Worm (Caenorhabditis elegans) whole organism, L4 larva: ENCODE results near the gene T11F9.14.
A peak's percentile ranks its signal among the peaks of the same experiment; 100 is the strongest.
"Not testable (repeated sequence)": the region's sequence is repeated elsewhere in the genome, so short reads cannot be mapped to it uniquely, and the experiment has no call there.

Experiments
- D1046.2 ChIP-seq: fragments of 200-800 bp; sonication (Bioruptor generic); IDR thresholded peaks from 2 replicates; pipeline ENCODE4 v1.3.6; 2022; ENCODE audit warnings: missing genetic modification characterization, missing compliant biosample characterization
- F44E2.7 ChIP-seq: fragments of 200-800 bp; sonication (Bioruptor generic); IDR thresholded peaks from 2 replicates; pipeline ENCODE4 v2.1.2; 2022; ENCODE audit warnings: missing genetic modification characterization, missing compliant biosample characterization
- T20F7.1 ChIP-seq: fragments of 200-800 bp; sonication (Bioruptor generic); optimal IDR thresholded peaks from 2 replicates; lab custom pipeline; 2018; ENCODE audit warnings: mild to moderate bottlenecking, missing genetic modification characterization, missing compliant biosample characterization
- aha-1 ChIP-seq: fragments of 150-350 bp; peaks from one replicate; lab custom pipeline; 2014; ENCODE audit warnings: missing biosample characterization, missing genetic modification characterization
- attf-4 ChIP-seq: sonication (generic microtip); optimal IDR thresholded peaks from 3 replicates; lab custom pipeline; 2017; ENCODE audit warnings: missing biosample characterization, missing genetic modification characterization
- ceh-20 ChIP-seq: fragments of 200-800 bp; sonication (Bioruptor generic); IDR thresholded peaks from 2 replicates; pipeline ENCODE4 v1.3.6; 2022; ENCODE audit warnings: missing genetic modification reagents, missing genetic modification characterization, missing compliant biosample characterization
- ceh-44 ChIP-seq: fragments of 200-800 bp; sonication (Bioruptor generic); IDR thresholded peaks from 2 replicates; pipeline ENCODE4 v1.3.6; 2022; ENCODE audit warnings: missing genetic modification reagents, missing genetic modification characterization, missing compliant biosample characterization
- ceh-82 ChIP-seq: sonication (generic microtip); optimal IDR thresholded peaks from 2 replicates; lab custom pipeline; 2017; ENCODE audit warnings: missing biosample characterization, missing genetic modification characterization
- cey-2 ChIP-seq: sonication (generic microtip); optimal IDR thresholded peaks from 3 replicates; lab custom pipeline; 2017; ENCODE audit warnings: missing genetic modification characterization, mild to moderate bottlenecking, missing compliant biosample characterization, antibody characterized with exemption, borderline replicate concordance; ENCODE audit not compliant: insufficient read depth
- daf-19 ChIP-seq: fragments of 200-800 bp; sonication (Bioruptor generic); conservative IDR thresholded peaks from 2 replicates; pipeline ENCODE4 v1.3.6; 2022; ENCODE audit warnings: missing genetic modification characterization, missing compliant biosample characterization
- dmd-6 ChIP-seq: fragments of 200-800 bp; sonication (Bioruptor generic); IDR thresholded peaks from 2 replicates; pipeline ENCODE4 v1.3.6; 2022; ENCODE audit warnings: missing genetic modification reagents, missing genetic modification characterization, missing compliant biosample characterization
- dmd-8 ChIP-seq: fragments of 200-800 bp; sonication (Bioruptor generic); IDR thresholded peaks from 2 replicates; pipeline ENCODE4 v1.3.6; 2022; ENCODE audit warnings: missing genetic modification characterization, missing compliant biosample characterization
- egl-27 ChIP-seq: sonication (generic microtip); optimal IDR thresholded peaks from 3 replicates; lab custom pipeline; 2017; ENCODE audit warnings: missing biosample characterization, missing genetic modification reagents, missing genetic modification characterization
- egl-43 ChIP-seq: fragments of 200-800 bp; sonication (Bioruptor generic); IDR thresholded peaks from 2 replicates; pipeline ENCODE4 v1.3.6; 2022; ENCODE audit warnings: missing genetic modification reagents, missing genetic modification characterization, missing compliant biosample characterization
- fos-1 ChIP-seq: fragments of 150-350 bp; optimal IDR thresholded peaks from 2 replicates; lab custom pipeline; 2014; ENCODE audit warnings: missing biosample characterization, missing genetic modification characterization
- hif-1 ChIP-seq, 2 experiments: sonication (generic microtip); optimal IDR thresholded peaks; 2 replicates each; lab custom pipeline; 2016 to 2017; ENCODE audit warnings: missing compliant biosample characterization in 2 of 2, missing genetic modification characterization in 2 of 2, missing genetic modification reagents in 2 of 2, missing genotype in 2 of 2, mild to moderate bottlenecking in 1 of 2
- hlh-11 ChIP-seq: fragments of 200-800 bp; sonication (Bioruptor generic); optimal IDR thresholded peaks from 2 replicates; lab custom pipeline; 2018; ENCODE audit warnings: mild to moderate bottlenecking, missing genetic modification characterization, missing compliant biosample characterization
- hlh-30 ChIP-seq: sonication (generic microtip); optimal IDR thresholded peaks from 2 replicates; lab custom pipeline; 2017; ENCODE audit warnings: antibody characterized with exemption, mild to moderate bottlenecking, missing genetic modification characterization, missing compliant biosample characterization; ENCODE audit not compliant: insufficient read depth
- hmg-1.1 ChIP-seq: fragments of 200-800 bp; sonication (Bioruptor generic); IDR thresholded peaks from 2 replicates; pipeline ENCODE4 v1.3.6; 2022; ENCODE audit warnings: missing genetic modification reagents, missing genetic modification characterization, missing compliant biosample characterization
- lin-13 ChIP-seq: fragments of 150-350 bp; optimal IDR thresholded peaks from 2 replicates; lab custom pipeline; 2014; ENCODE audit warnings: missing biosample characterization, missing genetic modification reagents, missing genetic modification characterization
- lin-38 ChIP-seq: fragments of 200-800 bp; sonication (Bioruptor generic); IDR thresholded peaks from 2 replicates; pipeline ENCODE4 v1.3.6; 2022; ENCODE audit warnings: missing genetic modification reagents, missing genetic modification characterization, missing compliant biosample characterization
- madf-9 ChIP-seq: fragments of 200-800 bp; sonication (Bioruptor generic); conservative IDR thresholded peaks from 2 replicates; pipeline ENCODE4 v1.3.6; 2022; ENCODE audit warnings: missing genetic modification reagents, missing genetic modification characterization, missing compliant biosample characterization
- mdl-1 ChIP-seq, 2 experiments: fragments of 150-350 bp in 1 of 2; sonication (generic microtip) in 1 of 2; optimal IDR thresholded peaks; 2 replicates each; lab custom pipeline; 2014 to 2017; ENCODE audit warnings: missing biosample characterization in 2 of 2, missing genetic modification characterization in 2 of 2
- mxl-2 ChIP-seq: fragments of 200-800 bp; sonication (Bioruptor generic); conservative IDR thresholded peaks from 2 replicates; pipeline ENCODE4 v1.3.6; 2022; ENCODE audit warnings: missing genetic modification reagents, missing genetic modification characterization, missing compliant biosample characterization
- mxl-3 ChIP-seq: fragments of 200-800 bp; sonication (Bioruptor generic); optimal IDR thresholded peaks from 2 replicates; lab custom pipeline; 2018; ENCODE audit warnings: mild to moderate bottlenecking, missing genetic modification characterization, missing compliant biosample characterization
- nhr-102 ChIP-seq: sonication (generic microtip); optimal IDR thresholded peaks from 2 replicates; lab custom pipeline; 2016; ENCODE audit warnings: mild to moderate bottlenecking, missing genetic modification characterization, moderate library complexity, missing compliant biosample characterization
- nhr-48 ChIP-seq: sonication (generic microtip); optimal IDR thresholded peaks from 2 replicates; lab custom pipeline; 2016; ENCODE audit warnings: mild to moderate bottlenecking, missing genetic modification characterization, missing compliant biosample characterization
- nhr-76 ChIP-seq: fragments of 150-350 bp; optimal IDR thresholded peaks from 2 replicates; lab custom pipeline; 2014; ENCODE audit warnings: missing biosample characterization, missing genetic modification characterization
- pha-4 ChIP-seq, 2 experiments: fragments of 150-350 bp in 1 of 2; fragments of 200-800 bp in 1 of 2; sonication (Bioruptor generic) in 1 of 2; IDR thresholded peaks in 1 of 2; optimal IDR thresholded peaks in 1 of 2; 2 replicates each; pipeline versions ENCODE4 v1.3.6 to Lab custom; 2014 to 2022; ENCODE audit warnings: missing genetic modification characterization in 2 of 2, missing genetic modification reagents in 2 of 2, missing biosample characterization in 1 of 2, missing compliant biosample characterization in 1 of 2
- sdz-12 ChIP-seq: fragments of 200-800 bp; sonication (Bioruptor generic); optimal IDR thresholded peaks from 2 replicates; lab custom pipeline; 2018; ENCODE audit warnings: mild to moderate bottlenecking, missing genetic modification characterization, missing compliant biosample characterization
- set-16 ChIP-seq: fragments of 200-800 bp; sonication (Bioruptor generic); IDR thresholded peaks from 2 replicates; pipeline ENCODE4 v1.3.6; 2022; ENCODE audit warnings: missing genetic modification reagents, missing genetic modification characterization, missing compliant biosample characterization
- tra-1 ChIP-seq: fragments of 200-800 bp; sonication (Bioruptor generic); IDR thresholded peaks from 2 replicates; pipeline ENCODE4 v1.3.6; 2022; ENCODE audit warnings: missing genetic modification reagents, missing genetic modification characterization, missing compliant biosample characterization
- unc-39 ChIP-seq: sonication (generic microtip); optimal IDR thresholded peaks from 2 replicates; lab custom pipeline; 2017; ENCODE audit warnings: missing biosample characterization, missing genetic modification characterization
- unc-62 ChIP-seq, 3 experiments: fragments of 150-350 bp in 1 of 3; sonication (generic microtip); optimal IDR thresholded peaks in 2 of 3; peaks in 1 of 3; 1 replicate in 1 of 3; 2 replicates in 2 of 3; lab custom pipeline; 2014 to 2017; ENCODE audit warnings: missing biosample characterization in 3 of 3, missing genetic modification characterization in 3 of 3, missing genetic modification reagents in 3 of 3, missing genotype in 1 of 3
- zag-1 ChIP-seq: fragments of 150-350 bp; optimal IDR thresholded peaks from 2 replicates; lab custom pipeline; 2014; ENCODE audit warnings: missing biosample characterization, missing genetic modification characterization
- zfp-3 ChIP-seq: fragments of 200-800 bp; sonication (Bioruptor generic); conservative IDR thresholded peaks from 2 replicates; pipeline ENCODE4 v1.3.6; 2022; ENCODE audit warnings: missing genetic modification reagents, missing genetic modification characterization, missing compliant biosample characterization
- ztf-11 ChIP-seq: fragments of 150-350 bp; optimal IDR thresholded peaks from 2 replicates; lab custom pipeline; 2014; ENCODE audit warnings: missing biosample characterization, missing genetic modification characterization

The T11F9.14 gene

DNA sequence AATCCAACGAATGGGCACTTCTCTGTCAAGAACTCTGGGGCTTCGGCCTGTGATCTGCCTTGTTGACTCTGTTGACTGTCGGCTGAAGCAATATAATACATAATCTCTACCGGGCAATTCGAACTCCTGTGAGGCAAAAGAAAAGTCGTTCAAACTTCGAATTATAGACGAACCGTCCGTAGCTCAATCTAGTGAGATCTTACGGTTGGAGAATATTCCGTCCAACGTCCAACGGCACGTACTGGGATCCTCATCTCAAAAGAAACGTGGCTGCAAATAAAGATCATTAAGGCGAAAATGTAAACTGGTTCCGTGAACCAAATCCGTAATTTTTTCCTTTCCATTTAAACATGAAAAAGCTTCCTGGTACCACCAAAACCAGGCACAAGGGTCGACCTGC is at the start of gene T11F9.14:
TSS of gene T11F9.14 (minus strand) at position 101 of the 400 bp plus-strand sequence.
- TF ChIP-seq mxl-3; aha-1 (tag; lab: Kevin White, UChicago); lin-38 (GFP tag; lab: Robert Waterston, UW): not testable (repeated sequence)

DNA sequence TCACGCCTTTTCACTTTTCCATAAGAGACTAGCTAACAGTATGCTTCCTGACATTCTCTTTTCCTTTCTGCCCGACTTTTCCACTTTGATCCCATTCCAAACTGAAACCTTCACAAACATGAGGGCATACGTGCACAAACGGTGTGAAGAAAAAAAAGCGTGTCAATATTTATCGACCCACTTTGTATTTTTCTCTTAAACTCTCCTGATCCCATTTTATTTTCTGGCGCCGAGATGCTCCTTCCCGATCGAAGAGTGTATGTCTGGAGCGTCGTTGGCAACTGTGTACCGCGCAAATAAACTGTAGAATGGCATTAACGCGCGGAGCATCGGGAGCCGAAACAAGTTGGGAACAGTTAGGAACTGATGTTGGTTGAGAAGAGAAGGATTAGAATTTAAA is 48.9 kb upstream of the T11F9.14 start:
- TF ChIP-seq zfp-3 (GFP tag; lab: Robert Waterston, UW): no peak
- peak; percentile 64 for TF ChIP-seq aha-1 (tag; lab: Kevin White, UChicago)
- no peak for TF ChIP-seq pha-4 (GFP tag; IDR thresholded peaks at IDR 0.05; lab: Robert Waterston, UW)
- TF ChIP-seq pha-4 (tag; optimal IDR thresholded peaks at IDR 0.05; lab: Kevin White, UChicago): peak; percentile 71
- no peak for TF ChIP-seq ceh-44 (GFP tag; lab: Robert Waterston, UW)
- TF ChIP-seq nhr-76 (tag; lab: Kevin White, UChicago): no peak
- TF ChIP-seq madf-9 (GFP tag; lab: Robert Waterston, UW): no peak
- no peak for TF ChIP-seq ztf-11 (tag; lab: Kevin White, UChicago)

DNA sequence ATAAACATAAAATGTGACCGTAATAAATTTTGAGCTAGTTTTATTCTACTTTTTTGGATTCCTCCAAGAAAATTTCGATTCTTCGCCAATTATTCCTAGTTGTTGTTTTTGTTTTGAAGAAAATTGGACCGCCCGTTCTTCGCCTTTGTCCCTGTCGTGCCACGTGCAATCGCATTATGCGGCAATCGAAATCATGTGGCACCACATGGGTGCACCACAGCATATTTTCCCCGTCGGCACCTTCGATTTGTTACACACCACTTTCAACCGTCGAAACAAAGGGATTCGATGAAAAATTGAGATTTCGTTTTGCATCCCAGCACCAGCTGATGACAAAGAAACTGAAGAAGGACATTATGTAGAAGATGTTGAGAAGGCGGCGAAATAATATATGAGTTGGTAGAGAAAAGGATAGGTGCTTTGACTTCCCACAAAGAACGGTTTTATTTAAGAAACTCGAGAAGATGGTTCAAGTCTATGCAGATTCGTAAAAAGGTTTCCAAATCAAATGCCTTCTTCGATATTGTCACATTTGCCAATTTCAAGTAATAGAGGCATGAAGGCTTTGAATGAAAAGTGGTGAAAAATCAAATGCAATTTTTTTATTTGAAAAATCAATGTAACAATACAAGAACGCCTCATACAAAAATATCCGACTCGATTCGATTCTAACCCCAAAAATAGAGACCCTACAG is 48.1 kb upstream of the T11F9.14 start:
- no peak for TF ChIP-seq fos-1
- no peak for TF ChIP-seq unc-39 (tag; lab: Kevin White, UChicago)
- peak in 1 of 2 experiments; percentile 91 for TF ChIP-seq unc-62 (GFP tag; optimal IDR thresholded peaks at IDR 0.05 in 1 of 2; lab: Kevin White, UChicago)
- TF ChIP-seq unc-62 (tag; optimal IDR thresholded peaks at IDR 0.05; lab: Kevin White, UChicago): no peak
- no peak for TF ChIP-seq zfp-3 (GFP tag; lab: Robert Waterston, UW)
- no peak for TF ChIP-seq ceh-20 (GFP tag; lab: Robert Waterston, UW)
- peak; percentile 50 for TF ChIP-seq hlh-30 (tag; lab: Kevin White, UChicago)
- no peak for TF ChIP-seq nhr-76 (tag; lab: Kevin White, UChicago)
- TF ChIP-seq F44E2.7 (GFP tag; lab: Robert Waterston, UW): no peak
- no peak for TF ChIP-seq set-16
- TF ChIP-seq daf-19 (GFP tag; lab: Robert Waterston, UW): no peak
- TF ChIP-seq mxl-2: no peak
- TF ChIP-seq nhr-48: no peak
- no peak for TF ChIP-seq nhr-102 (tag; lab: Kevin White, UChicago)
- TF ChIP-seq egl-27 (tag; lab: Kevin White, UChicago): no peak
- TF ChIP-seq, all 104 proteins: peak for 2

DNA sequence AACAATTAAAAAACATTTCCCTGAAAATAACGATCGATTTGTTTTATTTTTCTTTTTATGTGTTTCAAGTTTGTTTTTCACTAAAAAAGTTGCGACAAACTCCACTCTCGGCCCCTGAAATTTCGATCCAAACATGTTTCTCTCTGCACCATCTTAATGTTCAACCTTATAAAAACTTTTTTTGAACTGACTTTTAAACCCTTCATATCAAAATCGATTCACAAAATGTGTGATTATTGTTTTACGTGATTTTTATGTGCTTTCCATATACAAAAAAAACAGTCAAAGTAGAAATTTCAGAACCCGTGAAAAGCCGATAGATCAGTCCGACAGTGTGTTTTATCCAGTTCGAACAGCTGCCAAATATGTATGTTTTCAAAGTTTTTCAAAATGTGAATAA is 46.9 kb upstream of the T11F9.14 start, which contains the start of gene ccch-1:
TSS of gene ccch-1 (plus strand) at position 301 of the 400 bp plus-strand sequence.
- TF ChIP-seq cey-2 (tag; lab: Kevin White, UChicago) (no peak), hlh-30 (tag; lab: Kevin White, UChicago) (no peak), tra-1 (GFP tag; lab: Robert Waterston, UW) (no peak), zag-1 (tag; lab: Kevin White, UChicago) (no peak), hmg-1.1 (no peak), daf-19 (GFP tag; lab: Robert Waterston, UW) (no peak)
- TF ChIP-seq, all 104 proteins: peak for 0

DNA sequence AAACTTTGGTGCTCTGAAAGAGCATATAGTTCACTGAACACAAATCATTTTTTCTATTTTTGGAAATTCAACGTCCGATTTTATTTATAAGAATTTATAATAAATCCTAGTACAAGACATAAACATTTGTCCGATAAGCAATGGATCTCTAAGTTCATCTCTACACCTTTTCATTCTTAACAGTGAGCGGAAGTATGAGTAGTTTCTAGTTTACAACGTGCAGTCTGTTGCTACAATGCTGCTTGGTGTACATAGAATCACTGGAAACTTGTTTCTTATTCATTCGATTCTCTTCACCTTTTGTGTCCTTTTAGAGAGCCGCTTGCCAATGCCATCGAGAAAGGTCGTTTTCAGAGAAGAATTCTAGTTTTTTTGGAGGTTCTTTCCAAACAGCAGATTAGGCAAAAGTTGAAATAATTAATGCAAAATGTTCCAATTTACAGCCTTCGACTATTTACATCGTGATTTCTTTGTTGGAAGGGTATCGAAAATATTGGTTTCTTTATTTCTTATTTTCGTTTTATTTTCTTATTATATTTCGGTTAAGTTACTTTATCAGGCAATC is 46.4 kb upstream of the T11F9.14 start:
- TF ChIP-seq unc-62 (GFP tag; optimal IDR thresholded peaks at IDR 0.05 in 1 of 2; lab: Kevin White, UChicago) (peak in 1 of 2 experiments; percentile 91), unc-62 (tag; optimal IDR thresholded peaks at IDR 0.05; lab: Kevin White, UChicago) (no peak), D1046.2 (GFP tag; lab: Robert Waterston, UW) (no peak)

DNA sequence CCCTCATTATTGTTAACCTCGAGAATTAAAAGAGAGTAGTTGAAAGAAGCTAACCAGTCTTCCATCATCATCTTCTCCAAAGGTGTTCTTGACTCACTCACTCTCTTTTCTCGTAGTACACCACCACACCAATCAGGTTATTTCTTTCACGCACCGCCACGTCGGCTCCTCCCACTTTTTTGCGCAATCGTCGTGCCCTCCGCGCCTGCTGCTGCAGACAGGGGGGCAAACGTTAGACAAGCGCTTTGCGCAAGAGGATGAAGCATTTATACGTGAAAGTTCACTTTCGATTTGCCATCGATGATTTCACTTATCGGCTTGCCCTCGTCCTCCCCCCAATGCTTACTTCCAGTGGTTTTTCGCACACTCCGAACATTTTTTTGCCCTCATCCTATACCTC is 44.7 kb upstream of the T11F9.14 start:
- TF ChIP-seq fos-1: no peak
- TF ChIP-seq sdz-12 (GFP tag; lab: Kevin White, UChicago): no peak
- no peak for TF ChIP-seq attf-4 (tag; lab: Kevin White, UChicago)
- TF ChIP-seq nhr-76 (tag; lab: Kevin White, UChicago): no peak
- no peak for TF ChIP-seq dmd-8
- TF ChIP-seq T20F7.1 (GFP tag; lab: Kevin White, UChicago): no peak
- TF ChIP-seq lin-13 (GFP tag; lab: Kevin White, UChicago): no peak
- TF ChIP-seq ceh-82 (tag; lab: Kevin White, UChicago): no peak
- 0 out of 2 replicates have a peak, but pooled peaks have one; percentile 39 for TF ChIP-seq egl-43 (GFP tag; lab: Robert Waterston, UW)
- no peak for TF ChIP-seq mdl-1 (tag; optimal IDR thresholded peaks at IDR 0.05; lab: Kevin White, UChicago)
- no peak for TF ChIP-seq dmd-6 (GFP tag; lab: Robert Waterston, UW)
- TF ChIP-seq hif-1 (tag; optimal IDR thresholded peaks at IDR 0.05; lab: Kevin White, UChicago): no peak
- TF ChIP-seq hmg-1.1: 0 out of 2 replicates have a peak, but pooled peaks have one; percentile 32
- no peak for TF ChIP-seq nhr-48
- TF ChIP-seq hlh-11: no peak
- TF ChIP-seq mxl-3: peak; percentile 42
